Worm (Caenorhabditis elegans) whole organism, L3 larva: ENCODE measurements around the gene ceeh-1.

Source experiments
- ZK546.5 ChIP-seq: sonication (generic microtip); optimal IDR thresholded peaks from 2 replicates; lab custom pipeline; 2017; ENCODE audit warnings: missing biosample characterization, missing genetic modification characterization
- ceh-82 ChIP-seq: fragments of 150-350 bp; optimal IDR thresholded peaks from 2 replicates; lab custom pipeline; 2014; ENCODE audit warnings: missing biosample characterization, missing genetic modification characterization
- daf-12 ChIP-seq: fragments of 150-350 bp; optimal IDR thresholded peaks from 2 replicates; lab custom pipeline; 2014; ENCODE audit warnings: missing biosample characterization, missing genetic modification reagents, missing genetic modification characterization
- elt-3 ChIP-seq, 3 experiments: fragments of 150-350 bp in 1 of 3; sonication (generic microtip) in 2 of 3; optimal IDR thresholded peaks; 2 replicates in 2 of 3; 4 replicates in 1 of 3; lab custom pipeline; 2014 to 2017; ENCODE audit warnings: missing biosample characterization in 3 of 3, missing genetic modification characterization in 3 of 3
- fos-1 ChIP-seq: fragments of 150-350 bp; optimal IDR thresholded peaks from 2 replicates; lab custom pipeline; 2014; ENCODE audit warnings: missing biosample characterization, missing genetic modification characterization
- lin-15B ChIP-seq: fragments of 150-350 bp; optimal IDR thresholded peaks from 2 replicates; lab custom pipeline; 2014; ENCODE audit warnings: missing biosample characterization, missing genetic modification characterization
- nhr-11 ChIP-seq: fragments of 150-350 bp; optimal IDR thresholded peaks from 2 replicates; lab custom pipeline; 2014; ENCODE audit warnings: missing biosample characterization, missing genetic modification characterization
- pqm-1 ChIP-seq: fragments of 150-350 bp; optimal IDR thresholded peaks from 2 replicates; lab custom pipeline; 2017; ENCODE audit warnings: missing biosample characterization, missing genetic modification characterization, inconsistent platforms
- snpc-4 ChIP-seq: fragments of 150-350 bp; optimal IDR thresholded peaks from 2 replicates; lab custom pipeline; 2014; ENCODE audit warnings: missing biosample characterization, missing genetic modification characterization
- unc-62 ChIP-seq: fragments of 150-350 bp; sonication (generic microtip); optimal IDR thresholded peaks from 4 replicates; lab custom pipeline; 2014; ENCODE audit warnings: missing biosample characterization, missing genetic modification reagents, missing genetic modification characterization
- zag-1 ChIP-seq: fragments of 150-350 bp; optimal IDR thresholded peaks from 2 replicates; lab custom pipeline; 2014; ENCODE audit warnings: missing biosample characterization, missing genetic modification characterization

DNA sequence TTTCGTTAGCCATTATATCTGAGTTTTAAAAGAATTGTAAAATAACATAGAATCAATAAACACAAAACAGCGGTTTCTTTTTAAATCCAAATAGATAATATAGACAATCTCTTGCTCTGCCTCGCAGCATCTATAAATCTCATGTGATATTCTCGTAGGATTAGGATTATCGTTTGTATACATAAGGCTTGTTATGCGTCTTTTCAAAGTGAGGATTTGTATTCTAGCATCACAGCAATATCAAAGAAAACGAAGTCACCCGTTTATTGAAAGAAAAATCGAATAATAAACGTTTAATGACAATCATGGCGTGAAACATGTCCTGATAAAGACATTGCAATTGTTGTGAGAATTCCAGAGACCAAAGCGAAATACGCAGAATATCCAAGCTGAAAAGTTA lies 40.3 kb upstream of the ceeh-1 start, which contains the start of the genes T24C4.3 and clc-20:
- no peak for TF ChIP-seq zag-1 (tag; lab: Kevin White, UChicago)
- no peak for TF ChIP-seq snpc-4 (tag; lab: Kevin White, UChicago)
- TF ChIP-seq daf-12 (tag; lab: Kevin White, UChicago) = no peak
- TF ChIP-seq lin-15B (tag; lab: Kevin White, UChicago) = no peak
- TF ChIP-seq ceh-82 = no peak
- no peak for TF ChIP-seq elt-3 (tag; optimal IDR thresholded peaks at IDR 0.05; lab: Kevin White, UChicago)
- no peak for TF ChIP-seq nhr-11 (tag; lab: Kevin White, UChicago)
- TF ChIP-seq ZK546.5 (tag; lab: Kevin White, UChicago) = no peak
- no peak for TF ChIP-seq unc-62
- no peak for TF ChIP-seq fos-1 (tag; lab: Kevin White, UChicago)
- no peak for TF ChIP-seq pqm-1 (tag; lab: Kevin White, UChicago)
